Worm (Caenorhabditis elegans) whole organism, L1 larva: ENCODE measurements around the gene hex-5.

Experiments used
- Y116A8C.19 ChIP-seq: sonication (generic microtip); optimal IDR thresholded peaks from 2 replicates; lab custom pipeline; 2016; ENCODE audit warnings: missing compliant biosample characterization, missing genetic modification characterization, borderline replicate concordance
- ama-1 ChIP-seq: fragments of 150-350 bp; optimal IDR thresholded peaks from 2 replicates; lab custom pipeline; 2014
- jun-1 ChIP-seq: fragments of 150-350 bp; optimal IDR thresholded peaks from 2 replicates; lab custom pipeline; 2014; ENCODE audit warnings: missing biosample characterization, missing genetic modification reagents, missing genetic modification characterization
- nhr-28 ChIP-seq: fragments of 150-350 bp; optimal IDR thresholded peaks from 2 replicates; lab custom pipeline; 2014; ENCODE audit warnings: missing biosample characterization, missing genetic modification characterization
- skn-1 ChIP-seq: fragments of 150-350 bp; optimal IDR thresholded peaks from 2 replicates; lab custom pipeline; 2014; ENCODE audit warnings: missing biosample characterization, missing genetic modification characterization
- sptf-1 ChIP-seq: fragments of 150-350 bp; optimal IDR thresholded peaks from 2 replicates; lab custom pipeline; 2014; ENCODE audit warnings: missing biosample characterization, missing genetic modification characterization
- unc-130 ChIP-seq: fragments of 150-350 bp; optimal IDR thresholded peaks from 2 replicates; lab custom pipeline; 2017; ENCODE audit warnings: missing biosample characterization, missing genetic modification characterization, inconsistent platforms
- unc-62 ChIP-seq: fragments of 150-350 bp; optimal IDR thresholded peaks from 2 replicates; lab custom pipeline; 2014; ENCODE audit warnings: missing biosample characterization, missing genetic modification reagents, missing genetic modification characterization

- TF ChIP-seq jun-1 (no peak), sptf-1 (tag; lab: Kevin White, UChicago) (no peak), skn-1 (tag; lab: Kevin White, UChicago) (no peak), unc-62 (GFP tag; lab: Kevin White, UChicago) (no peak), unc-130 (tag; lab: Kevin White, UChicago) (no peak), Y116A8C.19 (tag; lab: Kevin White, UChicago) (no peak), nhr-28 (no peak), ama-1 (lab: Kevin White, UChicago) (no peak)
Observed at ce11 chrX:14894845-14895244, 10.2 kb downstream of the hex-5 start, which contains the start of gene nac-1.
